Fruit fly (Drosophila melanogaster): ENCODE measurements around the gene CG3618.

The CG3618 gene

DNA sequence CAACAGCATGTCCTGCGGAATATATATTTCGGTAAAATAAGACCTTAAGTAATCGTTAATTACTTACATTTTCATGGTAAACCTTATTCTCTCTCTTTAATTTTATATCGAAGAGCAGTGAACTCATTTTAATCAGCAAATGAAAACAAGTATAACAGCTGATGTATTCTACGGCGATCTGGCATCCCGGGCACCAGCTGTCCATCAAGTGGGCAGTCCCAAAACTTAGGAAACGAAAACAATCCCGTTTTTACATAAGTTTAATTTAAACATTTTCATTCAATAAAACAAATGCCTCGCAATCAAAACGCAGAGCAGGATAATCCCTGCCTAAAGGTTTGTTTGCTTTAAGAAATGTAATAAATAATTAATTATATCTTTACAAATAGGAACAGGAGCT lies 46.5 kb downstream of the CG3618 start, which contains the start of the genes CG4074 and CG4186 (continued):
- TF ChIP-seq Vsx1 (GFP tag; optimal IDR thresholded peaks at IDR 0.05): no peak
- TF ChIP-seq lbe (GFP tag; optimal IDR thresholded peaks at IDR 0.05): peak; percentile 22
- TF ChIP-seq CG10321 (GFP tag; IDR thresholded peaks at IDR 0.05): no peak
- TF ChIP-seq CG12744 (GFP tag; optimal IDR thresholded peaks at IDR 0.05): no peak
- no peak for TF ChIP-seq CG4328 (GFP tag; optimal IDR thresholded peaks at IDR 0.05)
- peak; percentile 89 for TF ChIP-seq stwl (tag; optimal IDR thresholded peaks at IDR 0.05)
- TF ChIP-seq bbx (GFP tag; IDR thresholded peaks at IDR 0.05; ENCODE audit: partially characterized antibody): no peak
- TF ChIP-seq CG14710 (tag; optimal IDR thresholded peaks at IDR 0.05): peak; percentile 27
- TF ChIP-seq pzg (GFP tag; optimal IDR thresholded peaks at IDR 0.05): peak; percentile 65
- peak; percentile 30 for TF ChIP-seq CG10267 (tag; optimal IDR thresholded peaks at IDR 0.05)
- no peak for TF ChIP-seq CG17912 (GFP tag; optimal IDR thresholded peaks at IDR 0.05)
- no peak for TF ChIP-seq zf30C (GFP tag; optimal IDR thresholded peaks at IDR 0.05)
- TF ChIP-seq CG8290 (GFP tag; optimal IDR thresholded peaks at IDR 0.05): peak; percentile 11
- no peak for TF ChIP-seq CG8290 (tag; optimal IDR thresholded peaks at IDR 0.05)
- TF ChIP-seq CG12219 (GFP tag; optimal IDR thresholded peaks at IDR 0.05): no peak
- peak; percentile 9 for TF ChIP-seq CG6254 (GFP tag; optimal IDR thresholded peaks at IDR 0.05)
- TF ChIP-seq CG12769 (tag; optimal IDR thresholded peaks at IDR 0.05): peak; percentile 51
- no peak for TF ChIP-seq hkb (optimal IDR thresholded peaks at IDR 0.05)
- no peak for TF ChIP-seq hkb (GFP tag; IDR thresholded peaks at IDR 0.05)
- TF ChIP-seq Dip3 (GFP tag; optimal IDR thresholded peaks at IDR 0.05): no peak
- TF ChIP-seq sug (tag; optimal IDR thresholded peaks at IDR 0.05): peak; percentile 21
- no peak for TF ChIP-seq tio (GFP tag; optimal IDR thresholded peaks at IDR 0.05)
- TF ChIP-seq Ets97D (GFP tag; optimal IDR thresholded peaks at IDR 0.05): peak; percentile 68
- TF ChIP-seq bowl (GFP tag; IDR thresholded peaks at IDR 0.05): no peak
- TF ChIP-seq CG17328 (GFP tag; IDR thresholded peaks at IDR 0.05): no peak
- no peak for TF ChIP-seq CG4360 (GFP tag; IDR thresholded peaks at IDR 0.05)
- peak; percentile 31 for TF ChIP-seq CG15514 (GFP tag; optimal IDR thresholded peaks at IDR 0.05)
- peak; percentile 35 for TF ChIP-seq Scr (GFP tag; IDR thresholded peaks at IDR 0.05; ENCODE audit: partially characterized antibody)
- TF ChIP-seq pho (GFP tag; optimal IDR thresholded peaks at IDR 0.05): no peak
- TF ChIP-seq HLHmδ (GFP tag; optimal IDR thresholded peaks at IDR 0.05): no peak
- TF ChIP-seq HmgZ (tag; optimal IDR thresholded peaks at IDR 0.05): peak; percentile 25
- peak; percentile 17; the same call in 1 of the 3 replicates for TF ChIP-seq Doc3 (GFP tag; IDR thresholded peaks at IDR 0.05; ENCODE audit: partially characterized antibody)
- no peak for TF ChIP-seq CG7928 (GFP tag; optimal IDR thresholded peaks at IDR 0.05)
- TF ChIP-seq Awh (GFP tag; IDR thresholded peaks at IDR 0.05): no peak
- peak; percentile 42 for TF ChIP-seq phol (tag; optimal IDR thresholded peaks at IDR 0.05)
- no peak for TF ChIP-seq Sry-β (GFP tag; optimal IDR thresholded peaks at IDR 0.05)
- no peak for TF ChIP-seq tna (GFP tag; IDR thresholded peaks at IDR 0.05; ENCODE audit: partially characterized antibody)
- TF ChIP-seq zen (tag; optimal IDR thresholded peaks at IDR 0.05): peak; percentile 17
- peak; percentile 35 for TF ChIP-seq CG17568 (GFP tag; optimal IDR thresholded peaks at IDR 0.05)
- peak; percentile 18 for TF ChIP-seq CG7987 (GFP tag; optimal IDR thresholded peaks at IDR 0.05)
- peak; percentile 32; the same call in 1 of the 3 replicates for TF ChIP-seq row (GFP tag; IDR thresholded peaks at IDR 0.05)
- 0 out of 3 replicates have a peak, but pooled peaks have one; percentile 4 for TF ChIP-seq zfh1 (GFP tag; IDR thresholded peaks at IDR 0.05)
- no peak for TF ChIP-seq Dek (tag; optimal IDR thresholded peaks at IDR 0.05)
- TF ChIP-seq amos (GFP tag; IDR thresholded peaks at IDR 0.05; ENCODE audit: partially characterized antibody): no peak
- peak in 1 of 2 experiments; percentile 9 for TF ChIP-seq Trl (optimal IDR thresholded peaks at IDR 0.05)
- TF ChIP-seq Trl (GFP tag; optimal IDR thresholded peaks at IDR 0.05): no peak
- no peak for TF ChIP-seq CG3726 (GFP tag; IDR thresholded peaks at IDR 0.05)
- TF ChIP-seq CTCF (GFP tag; optimal IDR thresholded peaks at IDR 0.05): peak; percentile 14
- TF ChIP-seq CG30020 (tag; optimal IDR thresholded peaks at IDR 0.05): peak; percentile 17
- TF ChIP-seq MESR4 (GFP tag; optimal IDR thresholded peaks at IDR 0.05): peak; percentile 59
- peak; percentile 4 for TF ChIP-seq CG10979 (tag; optimal IDR thresholded peaks at IDR 0.05)

Data from whole organism, embryonic.